Worm (Caenorhabditis elegans) whole organism, L4 larva: Measurements from ENCODE around the gene H10E21.1.
A peak's percentile ranks its signal among the peaks of the same experiment; 100 is the strongest.

Experiments used
- ZK546.5 ChIP-seq, 2 experiments: sonication (generic microtip); optimal IDR thresholded peaks; 2 replicates each; lab custom pipeline; 2017; ENCODE audit warnings: missing biosample characterization in 2 of 2, missing genetic modification characterization in 2 of 2
- aha-1 ChIP-seq: fragments of 150-350 bp; peaks from one replicate; lab custom pipeline; 2014; ENCODE audit warnings: missing biosample characterization, missing genetic modification characterization
- ama-1 ChIP-seq: fragments of 150-350 bp; optimal IDR thresholded peaks from 2 replicates; lab custom pipeline; 2014; ENCODE audit warnings: inconsistent platforms, mixed read lengths
- ceh-82 ChIP-seq: sonication (generic microtip); optimal IDR thresholded peaks from 2 replicates; lab custom pipeline; 2017; ENCODE audit warnings: missing biosample characterization, missing genetic modification characterization
- daf-16 ChIP-seq, 3 experiments: sonication (generic microtip); optimal IDR thresholded peaks; 2 replicates each; lab custom pipeline; 2016 to 2017; ENCODE audit warnings: missing genetic modification characterization in 3 of 3, missing genetic modification reagents in 3 of 3, mild to moderate bottlenecking in 2 of 3, missing compliant biosample characterization in 2 of 3, missing biosample characterization in 1 of 3, moderate library complexity in 1 of 3
- hlh-30 ChIP-seq: sonication (generic microtip); optimal IDR thresholded peaks from 2 replicates; lab custom pipeline; 2017; ENCODE audit warnings: antibody characterized with exemption, mild to moderate bottlenecking, missing genetic modification characterization, missing compliant biosample characterization; ENCODE audit not compliant: insufficient read depth
- nhr-11 ChIP-seq: fragments of 150-350 bp; optimal IDR thresholded peaks from 2 replicates; lab custom pipeline; 2014; ENCODE audit warnings: missing biosample characterization, missing genetic modification characterization
- nhr-28 ChIP-seq: fragments of 150-350 bp; optimal IDR thresholded peaks from 2 replicates; lab custom pipeline; 2014; ENCODE audit warnings: missing biosample characterization, missing genetic modification characterization
- nhr-41 ChIP-seq: fragments of 200-800 bp; sonication (Bioruptor generic); IDR thresholded peaks from 2 replicates; pipeline ENCODE4 v1.3.6; 2022; ENCODE audit warnings: missing genetic modification reagents, missing genetic modification characterization, missing compliant biosample characterization
- unc-62 ChIP-seq, 3 experiments: fragments of 150-350 bp in 1 of 3; sonication (generic microtip); optimal IDR thresholded peaks in 2 of 3; peaks in 1 of 3; 1 replicate in 1 of 3; 2 replicates in 2 of 3; lab custom pipeline; 2014 to 2017; ENCODE audit warnings: missing biosample characterization in 3 of 3, missing genetic modification characterization in 3 of 3, missing genetic modification reagents in 3 of 3, missing genotype in 1 of 3

Gene H10E21.1

ce11 chrIII:65626-65937 is 50.0 kb downstream of the H10E21.1 start:
- no peak for TF ChIP-seq nhr-41 (GFP tag; lab: Robert Waterston, UW)
- peak; percentile 46 for TF ChIP-seq aha-1 (tag; lab: Kevin White, UChicago)
- TF ChIP-seq unc-62 (GFP tag; optimal IDR thresholded peaks at IDR 0.05 in 1 of 2; lab: Kevin White, UChicago) = peak in 1 of 2 experiments; percentile 49
- TF ChIP-seq unc-62 (tag; optimal IDR thresholded peaks at IDR 0.05; lab: Kevin White, UChicago) = no peak
- TF ChIP-seq hlh-30 (tag; lab: Kevin White, UChicago) = peak; percentile 1
- TF ChIP-seq daf-16 (GFP tag; optimal IDR thresholded peaks at IDR 0.05; lab: Kevin White, UChicago) = peak in 1 of 2 experiments; percentile 28
- no peak for TF ChIP-seq daf-16 (tag; optimal IDR thresholded peaks at IDR 0.05; lab: Kevin White, UChicago)
- no peak for TF ChIP-seq ceh-82 (tag; lab: Kevin White, UChicago)

- TF ChIP-seq nhr-11 (peak; percentile 7), nhr-28 (tag; lab: Kevin White, UChicago) (peak; percentile 34), ZK546.5 (tag; optimal IDR thresholded peaks at IDR 0.05; lab: Kevin White, UChicago) (no peak), ama-1 (lab: Kevin White, UChicago) (peak; percentile 15)
Observed at ce11 chrIII:66160-66559, 50.6 kb downstream of the H10E21.1 start, which contains the start of gene pck-1. TSS of gene pck-1 (minus strand) at chrIII:66260.
